Worm (Caenorhabditis elegans): ENCODE measurements around the gene Y73F8A.32.

DNA sequence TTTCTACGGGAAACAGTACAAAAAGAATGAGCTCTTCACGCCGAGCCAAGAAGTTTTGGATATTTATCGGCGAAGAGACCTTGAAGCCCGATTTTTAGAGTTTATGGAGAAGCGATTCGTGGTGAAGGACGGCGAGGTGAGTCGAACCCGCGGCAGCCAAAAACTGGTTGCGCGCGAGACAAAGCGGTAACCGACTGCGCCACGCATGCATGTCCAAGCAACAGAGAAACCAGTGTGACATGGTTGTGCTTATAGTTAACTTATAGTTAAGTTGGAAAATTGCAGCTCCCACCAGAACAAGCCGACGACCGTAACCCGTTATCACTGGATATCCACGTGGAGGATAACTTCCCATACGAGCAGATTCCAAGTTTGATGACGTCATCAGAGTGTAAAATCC is 44.9 kb downstream of the Y73F8A.32 start:
- TF ChIP-seq lin-11 (tag; optimal IDR thresholded peaks at IDR 0.05): no peak
- TF ChIP-seq mec-3 (tag; optimal IDR thresholded peaks at IDR 0.05; ENCODE audit: borderline replicate concordance): no peak
- TF ChIP-seq nfya-1 (tag; optimal IDR thresholded peaks at IDR 0.05): no peak
- no peak for TF ChIP-seq ets-4 (tag; optimal IDR thresholded peaks at IDR 0.05)
- no peak for TF ChIP-seq C38D4.7 (GFP tag; optimal IDR thresholded peaks at IDR 0.05)
